Worm (Caenorhabditis elegans): ENCODE results near the gene K12H6.12.

K12H6.12 gene

DNA sequence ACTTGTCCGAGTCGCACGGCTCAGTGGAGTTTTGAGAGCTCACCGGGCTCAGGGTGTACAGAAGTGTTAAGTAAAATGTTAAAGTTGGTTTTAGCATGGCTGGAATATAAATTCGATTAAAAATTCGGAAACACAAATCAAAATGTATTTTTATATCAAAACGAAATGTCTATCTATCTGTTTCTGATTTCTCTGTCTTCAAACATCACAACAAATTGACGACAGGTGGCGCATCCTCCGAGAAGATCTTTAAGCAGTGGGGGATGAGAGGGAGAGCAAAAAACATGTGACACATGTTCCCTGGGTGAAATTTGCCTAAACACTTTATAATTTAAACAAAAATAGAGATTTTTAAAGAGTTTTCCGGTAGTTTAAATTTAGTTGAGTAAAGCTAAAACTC is 38.9 kb upstream of the K12H6.12 start, which contains the start of gene F08D12.7:
F08D12.7 (minus strand) TSS at position 101 of the 400 bp plus-strand sequence.
- no peak for TF ChIP-seq madf-2 (tag; optimal IDR thresholded peaks at IDR 0.05)
- no peak for TF ChIP-seq ceh-18 (tag; optimal IDR thresholded peaks at IDR 0.05)
- no peak for TF ChIP-seq zip-5 (tag; optimal IDR thresholded peaks at IDR 0.05)
- TF ChIP-seq Y22D7AL.16 (tag; optimal IDR thresholded peaks at IDR 0.05), result no peak
- TF ChIP-seq ahr-1 (tag; optimal IDR thresholded peaks at IDR 0.05), result no peak
- no peak for TF ChIP-seq ceh-24 (tag; optimal IDR thresholded peaks at IDR 0.05)
- TF ChIP-seq nfya-1 (tag; optimal IDR thresholded peaks at IDR 0.05), result no peak
- no peak for TF ChIP-seq gmeb-2 (tag; optimal IDR thresholded peaks at IDR 0.05)
- no peak for TF ChIP-seq pag-3 (tag; optimal IDR thresholded peaks at IDR 0.05; ENCODE audit: borderline replicate concordance)
- TF ChIP-seq C08G9.2 (tag; optimal IDR thresholded peaks at IDR 0.05), result no peak
- no peak for TF ChIP-seq ceh-48 (tag; optimal IDR thresholded peaks at IDR 0.05)
- TF ChIP-seq ets-4 (tag; optimal IDR thresholded peaks at IDR 0.05), result no peak

DNA sequence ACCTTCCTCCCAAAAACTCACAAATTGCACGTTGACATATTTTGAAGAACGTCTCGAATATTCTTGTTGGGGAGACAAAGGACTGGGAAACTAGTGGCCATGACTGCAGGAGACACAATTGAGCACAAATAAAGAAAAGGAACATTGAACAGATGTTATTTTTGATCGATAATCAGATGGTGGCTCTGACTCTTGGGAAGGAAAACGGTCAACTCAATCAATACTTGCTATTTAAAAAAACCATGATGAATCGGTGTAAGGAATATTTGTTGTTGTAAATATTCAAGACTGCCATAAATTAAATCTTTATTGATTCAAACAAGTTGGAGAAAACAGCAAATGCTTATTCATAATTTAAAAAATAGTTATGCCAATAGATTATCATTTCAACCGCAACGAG is 37.2 kb upstream of the K12H6.12 start, which contains the start of gene fbxb-105:
fbxb-105 (minus strand) TSS at position 101 of the 400 bp plus-strand sequence.
- TF ChIP-seq ceh-24 (tag; optimal IDR thresholded peaks at IDR 0.05) (no peak), ceh-2 (tag; optimal IDR thresholded peaks at IDR 0.05) (no peak), ceh-48 (tag; optimal IDR thresholded peaks at IDR 0.05) (no peak), unc-42 (tag; optimal IDR thresholded peaks at IDR 0.05) (no peak), hlh-15 (tag; optimal IDR thresholded peaks at IDR 0.05) (no peak), unc-55 (GFP tag; optimal IDR thresholded peaks at IDR 0.05) (no peak), pag-3 (tag; optimal IDR thresholded peaks at IDR 0.05; ENCODE audit: borderline replicate concordance) (no peak), sdc-2 (tag; optimal IDR thresholded peaks at IDR 0.05) (no peak), zip-5 (tag; optimal IDR thresholded peaks at IDR 0.05) (no peak), dve-1 (tag; optimal IDR thresholded peaks at IDR 0.05) (no peak), lin-11 (tag; optimal IDR thresholded peaks at IDR 0.05) (no peak)

DNA sequence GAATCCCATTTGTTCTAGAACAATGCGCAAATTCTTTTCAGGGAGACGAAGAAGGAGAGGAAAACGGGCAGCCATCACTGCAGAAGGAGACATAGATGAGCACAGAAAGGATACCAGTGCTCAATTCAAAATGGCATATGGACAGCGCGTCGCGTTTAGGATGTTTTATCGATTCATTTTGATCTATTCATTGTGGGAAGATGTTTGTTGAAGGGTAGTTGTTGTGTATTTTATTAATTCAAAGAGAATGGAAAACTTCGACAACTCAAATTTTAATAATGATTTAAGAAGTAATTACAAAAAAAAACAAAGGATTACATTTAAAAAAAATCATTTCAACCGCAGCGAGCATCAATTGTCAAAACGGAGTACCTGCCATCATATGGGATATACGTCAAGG is 35.8 kb upstream of the K12H6.12 start, which contains the start of gene sdz-10:
sdz-10 (minus strand) TSS at position 101 of the 400 bp plus-strand sequence.
- TF ChIP-seq ceh-31 (tag; optimal IDR thresholded peaks at IDR 0.05) (no peak), tbx-7 (tag; optimal IDR thresholded peaks at IDR 0.05) (no peak), fkh-6 (tag; optimal IDR thresholded peaks at IDR 0.05) (no peak), hlh-15 (tag; optimal IDR thresholded peaks at IDR 0.05) (no peak), C38D4.7 (GFP tag; optimal IDR thresholded peaks at IDR 0.05) (no peak), ceh-48 (tag; optimal IDR thresholded peaks at IDR 0.05) (no peak), T23F11.4 (GFP tag; optimal IDR thresholded peaks at IDR 0.05) (no peak), pha-4 (tag; optimal IDR thresholded peaks at IDR 0.05) (no peak), F13H6.1 (tag; optimal IDR thresholded peaks at IDR 0.05) (no peak), dmd-4 (tag; optimal IDR thresholded peaks at IDR 0.05; ENCODE audit: borderline replicate concordance) (no peak), ahr-1 (tag; optimal IDR thresholded peaks at IDR 0.05) (no peak), elt-4 (tag; optimal IDR thresholded peaks at IDR 0.05) (no peak)

- TF ChIP-seq fax-1 (tag; optimal IDR thresholded peaks at IDR 0.05), result no peak
- no peak for TF ChIP-seq hlh-8 (tag; optimal IDR thresholded peaks at IDR 0.05)
- no peak for TF ChIP-seq F13H6.1 (tag; optimal IDR thresholded peaks at IDR 0.05)
- TF ChIP-seq nfya-1 (tag; optimal IDR thresholded peaks at IDR 0.05), result no peak
- no peak for TF ChIP-seq ceh-14 (tag; optimal IDR thresholded peaks at IDR 0.05)
- no peak for TF ChIP-seq unc-42 (tag; optimal IDR thresholded peaks at IDR 0.05)
- TF ChIP-seq unc-55 (GFP tag; optimal IDR thresholded peaks at IDR 0.05), result no peak
- no peak for TF ChIP-seq hlh-6 (tag; optimal IDR thresholded peaks at IDR 0.05)
- TF ChIP-seq lin-11 (tag; optimal IDR thresholded peaks at IDR 0.05), result no peak
These were observed 34.4 kb upstream of the K12H6.12 start, which contains the start of gene sdz-9 for ce11 chrII:2773534-2773933. sdz-9 (minus strand) TSS chrII:2773634.

ce11 chrII:2774904-2775303 is 33.1 kb upstream of the K12H6.12 start, which contains the start of gene fbxb-111:
fbxb-111 (minus strand) TSS chrII:2775004.
- TF ChIP-seq rnt-1 (tag; optimal IDR thresholded peaks at IDR 0.05), result no peak
- TF ChIP-seq sox-2 (GFP tag; IDR thresholded peaks at IDR 0.05), result no peak
- peak; percentile 20 for TF ChIP-seq ref-2 (tag; optimal IDR thresholded peaks at IDR 0.05)
- no peak for TF ChIP-seq mec-3 (tag; optimal IDR thresholded peaks at IDR 0.05; ENCODE audit: borderline replicate concordance)
